Fruit fly (Drosophila melanogaster): Measurements from ENCODE around the gene TwdlY.

The TwdlY gene

DNA sequence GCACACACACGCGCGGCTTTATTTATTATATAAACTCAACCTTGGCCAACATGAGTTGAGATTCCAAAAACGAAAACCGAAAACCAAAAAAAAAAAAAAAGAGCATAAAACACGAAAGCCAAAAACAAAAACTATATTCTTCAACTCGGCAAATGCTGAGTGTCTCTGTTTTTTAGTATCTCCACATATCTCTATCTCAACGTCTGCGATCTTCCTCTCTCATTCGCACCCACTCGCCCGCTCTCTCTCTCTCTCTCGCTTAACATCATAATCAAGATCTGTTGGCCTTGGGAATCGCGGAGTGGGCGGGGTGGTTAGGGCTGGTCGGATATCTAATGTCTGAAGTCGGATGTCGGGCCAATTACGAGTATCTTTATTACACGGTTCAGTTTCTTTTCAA lies 45.5 kb downstream of the TwdlY start (continued):
- TF ChIP-seq CG16779 (GFP tag; IDR thresholded peaks at IDR 0.05) (no peak), Jarid2 (GFP tag; optimal IDR thresholded peaks at IDR 0.05) (no peak), tna (GFP tag; IDR thresholded peaks at IDR 0.05; ENCODE audit: partially characterized antibody) (no peak), ssp (GFP tag; IDR thresholded peaks at IDR 0.05) (no peak), CG13424 (tag; optimal IDR thresholded peaks at IDR 0.05) (no peak), Hmx (GFP tag; optimal IDR thresholded peaks at IDR 0.05) (no peak), Bteb2 (GFP tag; optimal IDR thresholded peaks at IDR 0.05) (no peak), Med (GFP tag) (peak; percentile 58), phol (tag; optimal IDR thresholded peaks at IDR 0.05) (no peak), nom (GFP tag; optimal IDR thresholded peaks at IDR 0.05) (no peak), al (GFP tag; IDR thresholded peaks at IDR 0.05) (no peak), sisA (GFP tag; IDR thresholded peaks at IDR 0.05) (no peak), croc (GFP tag; conservative IDR thresholded peaks at IDR 0.05) (no peak), CG31365 (tag; optimal IDR thresholded peaks at IDR 0.05) (no peak), Neu2 (GFP tag; optimal IDR thresholded peaks at IDR 0.05; ENCODE audit: borderline replicate concordance) (no peak), chn (GFP tag; optimal IDR thresholded peaks at IDR 0.05) (no peak), D19B (GFP tag; optimal IDR thresholded peaks at IDR 0.05) (peak; percentile 32), E2f2 (GFP tag; IDR thresholded peaks at IDR 0.05) (no peak), CG4360 (GFP tag; IDR thresholded peaks at IDR 0.05) (no peak), CG11560 (tag; IDR thresholded peaks at IDR 0.05) (no peak), ind (GFP tag; optimal IDR thresholded peaks at IDR 0.05) (no peak), HHEX (GFP tag; optimal IDR thresholded peaks at IDR 0.05) (no peak), CG14441 (GFP tag; IDR thresholded peaks at IDR 0.05) (no peak), gfzf (GFP tag; optimal IDR thresholded peaks at IDR 0.05) (no peak), kni (GFP tag; optimal IDR thresholded peaks at IDR 0.05) (no peak), CG10565 (GFP tag; optimal IDR thresholded peaks at IDR 0.05) (no peak), CG15073 (GFP tag; optimal IDR thresholded peaks at IDR 0.05) (no peak), fd3F (GFP tag; optimal IDR thresholded peaks at IDR 0.05) (no peak), CG2116 (GFP tag; optimal IDR thresholded peaks at IDR 0.05) (no peak), Xbp1 (GFP tag; optimal IDR thresholded peaks at IDR 0.05) (no peak), sens-2 (GFP tag; IDR thresholded peaks at IDR 0.05) (no peak), cwo (GFP tag; optimal IDR thresholded peaks at IDR 0.05) (no peak), CG12769 (tag; optimal IDR thresholded peaks at IDR 0.05) (peak; percentile 42), vvl (GFP tag; IDR thresholded peaks at IDR 0.05) (0 out of 2 replicates have a peak, but pooled peaks have one; percentile 18), slp2 (GFP tag; optimal IDR thresholded peaks at IDR 0.05) (no peak), HLHmδ (GFP tag; optimal IDR thresholded peaks at IDR 0.05) (no peak), CG11695 (GFP tag; IDR thresholded peaks at IDR 0.05) (no peak), chinmo (GFP tag; IDR thresholded peaks at IDR 0.05; ENCODE audit: partially characterized antibody) (peak; percentile 74; the same call in 2 of the 4 replicates), knrl (GFP tag; IDR thresholded peaks at IDR 0.05; ENCODE audit: partially characterized antibody) (no peak), CG30431 (GFP tag; optimal IDR thresholded peaks at IDR 0.05) (no peak), lov (optimal IDR thresholded peaks at IDR 0.05) (no peak), lov (GFP tag; IDR thresholded peaks at IDR 0.05) (no peak), mam (GFP tag; optimal IDR thresholded peaks at IDR 0.05) (no peak), ci (GFP tag; IDR thresholded peaks at IDR 0.05) (no peak), CG3726 (GFP tag; IDR thresholded peaks at IDR 0.05) (no peak), ap (GFP tag; IDR thresholded peaks at IDR 0.05) (no peak), CG6254 (GFP tag; optimal IDR thresholded peaks at IDR 0.05) (no peak), gsb (GFP tag; IDR thresholded peaks at IDR 0.05) (no peak), mld (GFP tag; IDR thresholded peaks at IDR 0.05; ENCODE audit: partially characterized antibody) (no peak), CG43689 (GFP tag; IDR thresholded peaks at IDR 0.05) (no peak), wek (GFP tag; optimal IDR thresholded peaks at IDR 0.05) (no peak), grn (GFP tag; optimal IDR thresholded peaks at IDR 0.05) (peak; percentile 86)

All from whole organism, embryonic.